Worm (Caenorhabditis elegans): ENCODE results near the gene K03A11.6.

DNA sequence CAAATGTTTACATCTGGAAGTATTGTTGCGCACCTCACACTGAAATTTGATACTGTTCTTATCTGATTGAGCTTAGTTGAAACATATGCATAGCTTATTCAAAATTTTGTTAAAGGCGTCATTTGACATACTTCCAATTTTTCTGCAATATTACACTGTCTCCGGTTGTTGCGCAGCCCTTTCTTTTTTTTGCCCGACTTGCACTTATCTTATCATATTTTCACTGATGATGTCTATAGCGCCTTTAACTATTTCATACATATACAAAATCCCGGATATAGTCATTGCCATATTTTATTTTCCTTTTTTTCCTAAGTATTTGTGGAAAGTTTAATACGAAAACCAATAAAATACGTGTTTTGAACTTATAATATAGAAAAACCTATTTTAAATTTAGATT, 48.9 kb upstream of the K03A11.6 start:
- TF ChIP-seq dao-5 (tag; optimal IDR thresholded peaks at IDR 0.05) (no peak), W03F9.2 (tag; optimal IDR thresholded peaks at IDR 0.05) (no peak)
